Worm (Caenorhabditis elegans) whole organism, L4/young adult: ENCODE measurements around the gene T08G3.6.

ENCODE experiments used
- W03F9.2 ChIP-seq: fragments of 150-350 bp; optimal IDR thresholded peaks from 2 replicates; lab custom pipeline; 2014; ENCODE audit warnings: missing biosample characterization, missing genetic modification characterization
- dao-5 ChIP-seq: sonication (generic microtip); optimal IDR thresholded peaks from 2 replicates; lab custom pipeline; 2016; ENCODE audit warnings: missing genotype, missing genetic modification characterization, moderate library complexity, missing compliant biosample characterization
- him-1 ChIP-seq: sonication (generic microtip); optimal IDR thresholded peaks from 2 replicates; lab custom pipeline; 2016; ENCODE audit warnings: missing genotype, missing genetic modification reagents, missing genetic modification characterization, missing compliant biosample characterization

- no peak for TF ChIP-seq dao-5 (tag; lab: Kevin White, UChicago)
- TF ChIP-seq him-1 (tag; lab: Kevin White, UChicago): no peak
- no peak for TF ChIP-seq W03F9.2
Observed at ce11 chrV:16424428-16424827, 21.3 kb upstream of the T08G3.6 start, which contains the start of gene srw-29.
